Fruit fly (Drosophila melanogaster) whole organism, larva: ENCODE data around the gene Rab10.
"Not testable (repeated sequence)": the region's sequence is repeated elsewhere in the genome, so short reads cannot be mapped to it uniquely, and the experiment has no call there.

Source experiments
- noc ChIP-seq: fragments of 200-800 bp; sonication (Bioruptor generic); optimal IDR thresholded peaks from 3 replicates; lab custom pipeline; 2019; ENCODE audit warnings: missing biosample characterization, mild to moderate bottlenecking, missing genetic modification characterization, moderate library complexity

The Rab10 gene

dm6 chrX:20247710-20248109, 3.4 kb upstream of the Rab10 start:
- TF ChIP-seq noc (tag; lab: Kevin White, UChicago), result no peak

dm6 chrX:20251586-20252160, 535 bp downstream of the Rab10 start:
- TF ChIP-seq noc (tag; lab: Kevin White, UChicago), result no peak

dm6 chrX:20255977-20256376, 4.8 kb downstream of the Rab10 start:
- TF ChIP-seq noc (tag; lab: Kevin White, UChicago), result no peak

dm6 chrX:20256849-20257590, 5.9 kb downstream of the Rab10 start, which contains the start of gene CG17065:
CG17065 (minus strand) TSS chrX:20257199.
- no peak for TF ChIP-seq noc (tag; lab: Kevin White, UChicago)

dm6 chrX:20258939-20259338, 7.8 kb downstream of the Rab10 start, which contains the start of gene CG42577:
CG42577 (plus strand) TSS chrX:20259239.
- not testable (repeated sequence) for TF ChIP-seq noc (tag; lab: Kevin White, UChicago)

dm6 chrX:20269669-20270068, 18.5 kb downstream of the Rab10 start, which contains the start of gene Inx6:
Inx6 (minus strand) TSS chrX:20269769.
- TF ChIP-seq noc (tag; lab: Kevin White, UChicago), result no peak
